Fruit fly (Drosophila melanogaster) whole organism, embryonic: Measurements from ENCODE around the gene Prx2.

Experiments
- Atf-2 ChIP-seq: fragments of 200-800 bp; sonication (Bioruptor generic); optimal IDR thresholded peaks from 2 replicates; lab custom pipeline; 2016; ENCODE audit warnings: missing biosample characterization, missing genetic modification characterization
- CG11723 ChIP-seq: fragments of 200-800 bp; sonication (Bioruptor generic); optimal IDR thresholded peaks from 2 replicates; lab custom pipeline; 2017; ENCODE audit warnings: missing biosample characterization, mild to moderate bottlenecking, missing genetic modification characterization
- CG4360 ChIP-seq: fragments of 200-800 bp; sonication (Bioruptor generic); IDR thresholded peaks from 2 replicates; pipeline ENCODE4 v1.3.6; 2022; ENCODE audit warnings: missing biosample characterization, missing genetic modification characterization
- MESR4 ChIP-seq: fragments of 200-800 bp; sonication (Bioruptor generic); optimal IDR thresholded peaks from 2 replicates; lab custom pipeline; 2018; ENCODE audit warnings: missing biosample characterization, mild to moderate bottlenecking, missing genetic modification characterization, moderate library complexity
- NC2β ChIP-seq: fragments of 200-800 bp; sonication (Bioruptor generic); optimal IDR thresholded peaks from 2 replicates; lab custom pipeline; 2016; ENCODE audit warnings: missing biosample characterization, missing genetic modification characterization
- Pdp1 ChIP-seq, 2 experiments: fragments of 200-800 bp; sonication (Bioruptor generic); optimal IDR thresholded peaks; 3 replicates each; lab custom pipeline; 2016; ENCODE audit warnings: missing biosample characterization in 2 of 2, missing genetic modification characterization in 2 of 2, mild to moderate bottlenecking in 1 of 2, moderate library complexity in 1 of 2
- Side ChIP-seq: fragments of 200-800 bp; sonication (Bioruptor generic); optimal IDR thresholded peaks from 2 replicates; lab custom pipeline; 2016; ENCODE audit warnings: missing biosample characterization, missing genetic modification characterization
- ara ChIP-seq: fragments of 200-800 bp; sonication (Bioruptor generic); IDR thresholded peaks from 2 replicates; pipeline ENCODE4 v1.3.6; 2022; ENCODE audit warnings: missing biosample characterization, missing genetic modification characterization
- crc ChIP-seq: fragments of 200-800 bp; sonication (Bioruptor generic); optimal IDR thresholded peaks from 2 replicates; lab custom pipeline; 2016; ENCODE audit warnings: missing biosample characterization, missing genetic modification characterization
- crol ChIP-seq: fragments of 200-800 bp; sonication (Bioruptor generic); IDR thresholded peaks from 2 replicates; pipeline ENCODE4 v1.3.6; 2022; ENCODE audit warnings: missing biosample characterization, missing genetic modification characterization
- z ChIP-seq: fragments of 200-800 bp; sonication (Bioruptor generic); IDR thresholded peaks from 3 replicates; pipeline ENCODE4 v1.3.6; 2022; ENCODE audit warnings: missing biosample characterization, missing genetic modification characterization

dm6 chrX:13314789-13315462 is 14.7 kb upstream of the Prx2 start:
- TF ChIP-seq crol (GFP tag; lab: Robert Waterston, UW) = peak; percentile 85
- TF ChIP-seq CG11723 (GFP tag; lab: Kevin White, UChicago) = no peak
- TF ChIP-seq CG4360 (GFP tag; lab: Robert Waterston, UW) = no peak
- no peak for TF ChIP-seq Pdp1 (GFP tag; optimal IDR thresholded peaks at IDR 0.05; lab: Kevin White, UChicago)
- no peak for TF ChIP-seq MESR4 (GFP tag; lab: Kevin White, UChicago)
- TF ChIP-seq NC2β (GFP tag; lab: Kevin White, UChicago) = no peak
- no peak for TF ChIP-seq z (GFP tag; lab: Robert Waterston, UW)
- no peak for TF ChIP-seq ara (GFP tag; lab: Robert Waterston, UW)
- no peak for TF ChIP-seq Side (GFP tag; lab: Kevin White, UChicago)
- no peak for TF ChIP-seq Atf-2
- TF ChIP-seq crc (GFP tag; lab: Kevin White, UChicago) = no peak
